Fruit fly (Drosophila melanogaster) whole organism, wandering third instar larva: Measurements from ENCODE around the gene RpL37A.
A peak's percentile ranks its signal among the peaks of the same experiment; 100 is the strongest.

Source experiments
- Abd-B ChIP-seq: fragments of >200 bp; optimal IDR thresholded peaks from 2 replicates; lab custom pipeline; 2017; ENCODE audit warnings: missing biosample characterization, missing genetic modification characterization
- CG9705 ChIP-seq: fragments of 200-800 bp; sonication (Bioruptor generic); optimal IDR thresholded peaks from 2 replicates; lab custom pipeline; 2018; ENCODE audit warnings: missing biosample characterization, mild to moderate bottlenecking, missing genetic modification characterization
- CrebA ChIP-seq: fragments of 200-800 bp; sonication (Bioruptor generic); optimal IDR thresholded peaks from 2 replicates; lab custom pipeline; 2016; ENCODE audit warnings: missing biosample characterization, mild to moderate bottlenecking, missing genetic modification characterization, borderline replicate concordance
- Hnf4 ChIP-seq: fragments of 200-800 bp; sonication (Bioruptor generic); optimal IDR thresholded peaks from 2 replicates; lab custom pipeline; 2016; ENCODE audit warnings: missing biosample characterization, mild to moderate bottlenecking, missing genetic modification characterization
- Hr78 ChIP-seq: fragments of >200 bp; optimal IDR thresholded peaks from 2 replicates; lab custom pipeline; 2017; ENCODE audit warnings: missing biosample characterization, missing genetic modification characterization
- Hr83 ChIP-seq: fragments of 200-300 bp; sonication (Bioruptor generic); optimal IDR thresholded peaks from 2 replicates; lab custom pipeline; 2016; ENCODE audit warnings: missing biosample characterization, mild to moderate bottlenecking, missing genetic modification characterization, moderate library complexity; ENCODE audit not compliant: poor library complexity, severe bottlenecking
- Jra ChIP-seq: sonication (Bioruptor generic); optimal IDR thresholded peaks from 2 replicates; lab custom pipeline; 2016; ENCODE audit warnings: missing biosample characterization, missing genetic modification characterization
- Mio ChIP-seq: sonication (Bioruptor generic); optimal IDR thresholded peaks from 2 replicates; lab custom pipeline; 2016; ENCODE audit warnings: missing biosample characterization, missing genetic modification characterization
- Myc ChIP-seq: fragments of >200 bp; optimal IDR thresholded peaks from 2 replicates; lab custom pipeline; 2017
- OdsH ChIP-seq: fragments of 200-800 bp; sonication (Bioruptor generic); optimal IDR thresholded peaks from 2 replicates; lab custom pipeline; 2016; ENCODE audit warnings: missing biosample characterization, mild to moderate bottlenecking, missing genetic modification characterization
- Rel ChIP-seq, 2 experiments: fragments of 200-800 bp; sonication (Bioruptor generic) in 1 of 2; optimal IDR thresholded peaks; 2 replicates in 1 of 2; 3 replicates in 1 of 2; lab custom pipeline; 2016 to 2019; ENCODE audit warnings: mild to moderate bottlenecking in 2 of 2, missing biosample characterization in 2 of 2, missing genetic modification characterization in 2 of 2, moderate library complexity in 1 of 2
- Sp1 ChIP-seq: fragments of 200-800 bp; sonication (Bioruptor generic); optimal IDR thresholded peaks from 3 replicates; lab custom pipeline; 2019; ENCODE audit warnings: missing biosample characterization, mild to moderate bottlenecking, missing genetic modification characterization, moderate library complexity
- Vsx2 ChIP-seq: fragments of 200-300, 225-300 bp; sonication (Bioruptor generic); optimal IDR thresholded peaks from 2 replicates; lab custom pipeline; 2018; ENCODE audit warnings: missing biosample characterization, missing genetic modification characterization; ENCODE audit not compliant: partially characterized antibody
- brk ChIP-seq: fragments of 200-800 bp; sonication (Bioruptor generic); optimal IDR thresholded peaks from 2 replicates; lab custom pipeline; 2016; ENCODE audit warnings: missing biosample characterization, mild to moderate bottlenecking, missing genetic modification characterization
- dl ChIP-seq, 2 experiments: fragments of 175-275, 200-275 bp in 1 of 2; fragments of 200-275 bp in 1 of 2; sonication (Bioruptor generic); optimal IDR thresholded peaks; lab custom pipeline; 2018; ENCODE audit warnings: mild to moderate bottlenecking in 2 of 2, missing biosample characterization in 2 of 2, missing genetic modification characterization in 2 of 2, moderate library complexity in 2 of 2; ENCODE audit not compliant: partially characterized antibody in 2 of 2, insufficient read depth in 1 of 2
- dsf ChIP-seq: sonication (Bioruptor generic); optimal IDR thresholded peaks from 2 replicates; lab custom pipeline; 2016; ENCODE audit warnings: missing biosample characterization, missing genetic modification characterization, borderline replicate concordance
- ey ChIP-seq: fragments of 200-800 bp; sonication (Bioruptor generic); optimal IDR thresholded peaks from 2 replicates; lab custom pipeline; 2016; ENCODE audit warnings: missing biosample characterization, missing genetic modification characterization
- foxo ChIP-seq, 2 experiments: fragments of 200-800 bp; sonication (Bioruptor generic); optimal IDR thresholded peaks; 2 replicates in 1 of 2; 3 replicates in 1 of 2; lab custom pipeline; 2016 to 2017; ENCODE audit warnings: missing biosample characterization in 2 of 2, missing genetic modification characterization in 2 of 2
- fru ChIP-seq: fragments of 200-800 bp; sonication (Bioruptor generic); optimal IDR thresholded peaks from 3 replicates; lab custom pipeline; 2016; ENCODE audit warnings: missing biosample characterization, mild to moderate bottlenecking, missing genetic modification characterization
- h ChIP-seq: fragments of 200-800 bp; sonication (Bioruptor generic); optimal IDR thresholded peaks from 3 replicates; lab custom pipeline; 2016; ENCODE audit warnings: missing biosample characterization, mild to moderate bottlenecking, missing genetic modification characterization
- jim ChIP-seq: fragments of 175-275, 200-325 bp; sonication (Bioruptor generic); optimal IDR thresholded peaks from 2 replicates; lab custom pipeline; 2016; ENCODE audit warnings: missing biosample characterization, mild to moderate bottlenecking, missing genetic modification characterization
- lola ChIP-seq: fragments of >200 bp; optimal IDR thresholded peaks from 2 replicates; lab custom pipeline; 2017; ENCODE audit warnings: missing biosample characterization, missing genetic modification characterization
- pan ChIP-seq: fragments of >200 bp; optimal IDR thresholded peaks from 2 replicates; lab custom pipeline; 2017
- psq ChIP-seq: fragments of 200-800 bp; sonication (Bioruptor generic); optimal IDR thresholded peaks from 3 replicates; lab custom pipeline; 2017; ENCODE audit warnings: missing biosample characterization, mild to moderate bottlenecking, missing genetic modification characterization, moderate library complexity
- rgr ChIP-seq: fragments of 200-800 bp; sonication (Bioruptor generic); optimal IDR thresholded peaks from 3 replicates; lab custom pipeline; 2016; ENCODE audit warnings: missing biosample characterization, mild to moderate bottlenecking, missing genetic modification characterization
- sage ChIP-seq: fragments of 200-800 bp; sonication (Bioruptor generic); optimal IDR thresholded peaks from 2 replicates; lab custom pipeline; 2016; ENCODE audit warnings: missing biosample characterization, mild to moderate bottlenecking, missing genetic modification characterization
- sv ChIP-seq: fragments of 200-800 bp; sonication (Bioruptor generic); optimal IDR thresholded peaks from 3 replicates; lab custom pipeline; 2016; ENCODE audit warnings: missing biosample characterization, missing genetic modification characterization
- tai ChIP-seq: sonication (Bioruptor generic); optimal IDR thresholded peaks from 2 replicates; lab custom pipeline; 2016; ENCODE audit warnings: missing biosample characterization, missing genetic modification characterization
- usp ChIP-seq: fragments of >200 bp; optimal IDR thresholded peaks from 2 replicates; lab custom pipeline; 2017; ENCODE audit warnings: missing biosample characterization, missing genetic modification characterization
- woc ChIP-seq: sonication (Bioruptor generic); optimal IDR thresholded peaks from 2 replicates; lab custom pipeline; 2016; ENCODE audit warnings: missing biosample characterization, mild to moderate bottlenecking, missing genetic modification characterization

The RpL37A gene

DNA sequence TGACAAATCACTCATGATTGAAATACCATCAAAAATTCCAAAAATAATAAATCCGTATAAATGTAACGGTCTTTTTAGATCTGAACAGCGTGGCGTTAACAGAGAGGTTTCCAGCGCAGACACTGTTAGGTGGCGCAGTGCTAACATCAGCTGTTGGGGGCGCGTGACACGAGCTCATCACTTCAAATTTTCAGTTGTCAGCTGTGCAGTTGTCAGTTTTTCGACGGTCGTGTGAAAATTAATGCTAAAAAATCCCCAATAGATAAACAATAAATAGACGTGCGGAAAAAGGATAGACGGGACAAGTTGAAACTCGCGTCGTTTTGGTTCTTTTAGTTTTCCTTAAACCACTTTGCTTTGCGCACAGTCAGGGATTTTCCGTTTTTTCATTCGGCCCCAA is 25.5 kb downstream of the RpL37A start, which contains the start of gene CG4230:
TSS of gene CG4230 (plus strand) at position 6 of the 400 bp plus-strand sequence.
- no peak for TF ChIP-seq OdsH (GFP tag; lab: Kevin White, UChicago)
- peak; percentile 28 for TF ChIP-seq brk (GFP tag; lab: Kevin White, UChicago)
- no peak for TF ChIP-seq dsf
- TF ChIP-seq Rel (GFP tag; optimal IDR thresholded peaks at IDR 0.05; lab: Kevin White, UChicago), result no peak
- TF ChIP-seq Rel (tag; optimal IDR thresholded peaks at IDR 0.05; lab: Kevin White, UChicago), result peak; percentile 90
- no peak for TF ChIP-seq Hr78 (GFP tag; lab: Kevin White, UChicago)
- TF ChIP-seq Hr83, result peak; percentile 1
- TF ChIP-seq Abd-B (GFP tag; lab: Kevin White, UChicago), result no peak
- TF ChIP-seq rgr (GFP tag; lab: Kevin White, UChicago), result peak; percentile 9
- TF ChIP-seq CrebA, result no peak
- TF ChIP-seq, all 38 proteins: peak for 4

DNA sequence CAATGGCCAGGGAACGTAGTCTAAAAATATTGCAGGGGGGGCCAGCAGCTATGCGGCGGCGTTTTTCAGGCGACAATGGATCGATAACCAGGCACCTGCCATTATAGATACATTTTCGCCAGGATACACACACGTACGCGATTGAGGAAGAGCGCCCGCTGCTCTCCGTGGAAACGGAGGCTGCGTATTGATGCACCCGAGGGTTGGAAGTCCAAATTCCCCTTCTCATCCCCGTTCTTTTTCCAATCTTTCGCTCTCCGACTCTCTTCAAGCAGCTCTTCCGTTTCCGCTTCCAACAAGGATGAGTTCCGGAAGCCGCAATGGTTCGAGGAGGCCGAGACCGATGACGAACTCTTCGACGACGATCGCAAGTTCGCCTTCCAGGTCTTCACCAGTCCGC is 26.0 kb downstream of the RpL37A start:
- TF ChIP-seq usp, result no peak
- TF ChIP-seq sage (GFP tag; lab: Kevin White, UChicago), result no peak
- TF ChIP-seq CrebA, result no peak
- TF ChIP-seq Hr78 (GFP tag; lab: Kevin White, UChicago), result no peak
- no peak for TF ChIP-seq ey (GFP tag; lab: Kevin White, UChicago)
- no peak for TF ChIP-seq foxo (GFP tag; optimal IDR thresholded peaks at IDR 0.05; lab: Kevin White, UChicago)
- TF ChIP-seq Mio (GFP tag; lab: Kevin White, UChicago), result no peak
- TF ChIP-seq Myc (lab: Kevin White, UChicago), result no peak
- no peak for TF ChIP-seq fru (GFP tag; lab: Kevin White, UChicago)
- TF ChIP-seq h (GFP tag; lab: Kevin White, UChicago), result no peak
- TF ChIP-seq Jra (GFP tag; lab: Kevin White, UChicago), result no peak
- no peak for TF ChIP-seq tai (GFP tag; lab: Kevin White, UChicago)
- no peak for TF ChIP-seq Vsx2 (GFP tag; lab: Kevin White, UChicago)
- no peak for TF ChIP-seq sv (GFP tag; lab: Kevin White, UChicago)
- TF ChIP-seq CG9705 (GFP tag; lab: Kevin White, UChicago), result no peak
- TF ChIP-seq Sp1 (GFP tag; lab: Kevin White, UChicago), result no peak
- no peak for TF ChIP-seq brk (GFP tag; lab: Kevin White, UChicago)
- TF ChIP-seq Hnf4 (GFP tag; lab: Kevin White, UChicago), result no peak
- TF ChIP-seq lola (GFP tag; lab: Kevin White, UChicago), result no peak
- TF ChIP-seq, all 38 proteins: peak for 0

- TF ChIP-seq dsf (no peak), CG9705 (GFP tag; lab: Kevin White, UChicago) (no peak), woc (GFP tag; lab: Kevin White, UChicago) (no peak), fru (GFP tag; lab: Kevin White, UChicago) (no peak), brk (GFP tag; lab: Kevin White, UChicago) (no peak), Sp1 (GFP tag; lab: Kevin White, UChicago) (no peak), Hr83 (no peak), usp (no peak), psq (GFP tag; lab: Kevin White, UChicago) (no peak), sv (GFP tag; lab: Kevin White, UChicago) (no peak)
Measured at dm6 chr2L:5099790-5100360, 29.1 kb downstream of the RpL37A start, which contains the start of gene ND-13A. Gene ND-13A (minus strand): TSS chr2L:5100288.

DNA sequence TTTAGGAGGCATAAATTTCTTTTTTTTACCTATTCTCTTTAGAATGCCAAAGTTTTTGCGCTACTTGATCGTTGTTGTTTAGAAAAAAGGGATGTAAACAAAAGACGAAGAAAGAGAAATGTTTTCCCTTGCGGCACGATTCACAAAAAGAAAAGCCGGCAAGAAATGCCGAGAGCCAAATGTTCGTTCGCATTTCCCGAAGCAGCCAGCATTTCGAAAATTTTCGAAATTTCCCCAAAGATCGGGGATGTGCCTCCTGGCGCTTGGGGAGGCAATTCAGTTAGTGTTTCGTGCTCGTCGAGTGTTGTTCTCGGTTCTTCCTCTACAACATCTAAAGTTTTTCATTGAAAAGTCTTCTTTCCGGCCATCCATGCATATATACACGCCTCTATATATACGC is 29.8 kb downstream of the RpL37A start, which contains the start of gene Msp300:
TSS of gene Msp300 (plus strand) at position 301 of the 400 bp plus-strand sequence.
- TF ChIP-seq lola (GFP tag; lab: Kevin White, UChicago) (no peak), OdsH (GFP tag; lab: Kevin White, UChicago) (no peak), h (GFP tag; lab: Kevin White, UChicago) (no peak), foxo (GFP tag; optimal IDR thresholded peaks at IDR 0.05; lab: Kevin White, UChicago) (no peak), dl (GFP tag; optimal IDR thresholded peaks at IDR 0.05; lab: Kevin White, UChicago; ENCODE audit: insufficient read depth in 1 of 2, partially characterized antibody in 2 of 2) (no peak), Mio (GFP tag; lab: Kevin White, UChicago) (no peak), Jra (GFP tag; lab: Kevin White, UChicago) (no peak), sv (GFP tag; lab: Kevin White, UChicago) (no peak), woc (GFP tag; lab: Kevin White, UChicago) (no peak), pan (lab: Kevin White, UChicago) (no peak), Rel (GFP tag; optimal IDR thresholded peaks at IDR 0.05; lab: Kevin White, UChicago) (no peak), Rel (tag; optimal IDR thresholded peaks at IDR 0.05; lab: Kevin White, UChicago) (no peak), Hnf4 (GFP tag; lab: Kevin White, UChicago) (no peak), CG9705 (GFP tag; lab: Kevin White, UChicago) (no peak), CrebA (no peak), Sp1 (GFP tag; lab: Kevin White, UChicago) (no peak), Vsx2 (GFP tag; lab: Kevin White, UChicago) (no peak), jim (GFP tag; lab: Kevin White, UChicago) (no peak), usp (no peak), dsf (no peak)
